Worm (Caenorhabditis elegans): ENCODE measurements around the gene rnf-5.

The rnf-5 gene

ce11 chrIII:4170903-4171377 is 4.3 kb upstream of the rnf-5 start, which contains the start of the genes rnf-121 and C16C10.4 (continued):
- TF ChIP-seq elt-3 (tag; optimal IDR thresholded peaks at IDR 0.05) (no peak), egl-27 (tag; optimal IDR thresholded peaks at IDR 0.05) (peak; percentile 23), lin-39 (tag; optimal IDR thresholded peaks at IDR 0.05) (no peak), fos-1 (tag; optimal IDR thresholded peaks at IDR 0.05) (peak; percentile 1), sem-4 (tag; optimal IDR thresholded peaks at IDR 0.05) (peak; percentile 45), ztf-11 (tag; optimal IDR thresholded peaks at IDR 0.05) (peak; percentile 16), nhr-77 (tag; optimal IDR thresholded peaks at IDR 0.05) (no peak), ceh-16 (tag; optimal IDR thresholded peaks at IDR 0.05) (no peak), ama-1 (optimal IDR thresholded peaks at IDR 0.05) (no peak), blmp-1 (tag; optimal IDR thresholded peaks at IDR 0.05; ENCODE audit: insufficient read depth) (no peak), ZK546.5 (tag; optimal IDR thresholded peaks at IDR 0.05) (no peak), mbf-1 (tag; optimal IDR thresholded peaks at IDR 0.05) (no peak), unc-62 (GFP tag; optimal IDR thresholded peaks at IDR 0.05) (no peak)

- TF ChIP-seq C34F6.9 (tag; optimal IDR thresholded peaks at IDR 0.05) (no peak), nhr-25 (tag; optimal IDR thresholded peaks at IDR 0.05) (no peak), ztf-1 (GFP tag; conservative IDR thresholded peaks at IDR 0.05) (no peak), ztf-4 (tag; optimal IDR thresholded peaks at IDR 0.05) (no peak), peb-1 (tag; optimal IDR thresholded peaks at IDR 0.05) (no peak), egl-27 (tag; optimal IDR thresholded peaks at IDR 0.05) (no peak), nhr-237 (tag; optimal IDR thresholded peaks at IDR 0.05) (no peak), gmeb-1 (tag; optimal IDR thresholded peaks at IDR 0.05) (no peak), ceh-82 (tag; optimal IDR thresholded peaks at IDR 0.05) (no peak), nhr-11 (tag; optimal IDR thresholded peaks at IDR 0.05) (no peak), skn-1 (tag; optimal IDR thresholded peaks at IDR 0.05) (no peak), fos-1 (tag; optimal IDR thresholded peaks at IDR 0.05) (no peak), nhr-77 (tag; optimal IDR thresholded peaks at IDR 0.05) (no peak), sma-9 (GFP tag; optimal IDR thresholded peaks at IDR 0.05) (no peak), sma-9 (tag; optimal IDR thresholded peaks at IDR 0.05) (no peak), R02D3.7 (tag; optimal IDR thresholded peaks at IDR 0.05) (no peak), elt-3 (tag; optimal IDR thresholded peaks at IDR 0.05) (no peak), snpc-4 (tag; optimal IDR thresholded peaks at IDR 0.05) (no peak), nhr-10 (tag; optimal IDR thresholded peaks at IDR 0.05) (no peak), Y55F3AM.14 (GFP tag; optimal IDR thresholded peaks at IDR 0.05) (no peak)
Observed at ce11 chrIII:4168665-4169064, 2.0 kb upstream of the rnf-5 start, which contains the start of gene ccdc-55. Gene ccdc-55, minus strand, starts transcription at chrIII:4168765.

ce11 chrIII:4164071-4164470 is 2.6 kb downstream of the rnf-5 start, which contains the start of gene C16C10.8:
Gene C16C10.8, minus strand, starts transcription at chrIII:4164171.
- TF ChIP-seq nhr-77 (tag; optimal IDR thresholded peaks at IDR 0.05): no peak
- TF ChIP-seq nhr-25 (tag; optimal IDR thresholded peaks at IDR 0.05): no peak
- TF ChIP-seq gmeb-1 (tag; optimal IDR thresholded peaks at IDR 0.05): no peak
- no peak for TF ChIP-seq nhr-21 (tag; optimal IDR thresholded peaks at IDR 0.05)
- no peak for TF ChIP-seq crh-2 (tag; optimal IDR thresholded peaks at IDR 0.05)
- no peak for TF ChIP-seq snpc-4 (tag; optimal IDR thresholded peaks at IDR 0.05)
- TF ChIP-seq ztf-1 (GFP tag; conservative IDR thresholded peaks at IDR 0.05): no peak
- no peak for TF ChIP-seq nhr-237 (tag; optimal IDR thresholded peaks at IDR 0.05)
- no peak for TF ChIP-seq nhr-129 (tag; optimal IDR thresholded peaks at IDR 0.05)
- TF ChIP-seq zag-1 (tag; optimal IDR thresholded peaks at IDR 0.05): no peak
- TF ChIP-seq nhr-11 (tag; optimal IDR thresholded peaks at IDR 0.05): no peak
- TF ChIP-seq egl-27 (tag; optimal IDR thresholded peaks at IDR 0.05): no peak
- TF ChIP-seq nhr-6 (tag; optimal IDR thresholded peaks at IDR 0.05): no peak
- TF ChIP-seq aly-2 (tag; optimal IDR thresholded peaks at IDR 0.05): no peak
- TF ChIP-seq mdl-1 (tag; optimal IDR thresholded peaks at IDR 0.05): no peak
- TF ChIP-seq F13H6.1 (tag; optimal IDR thresholded peaks at IDR 0.05): no peak
- no peak for TF ChIP-seq alr-1 (tag; optimal IDR thresholded peaks at IDR 0.05)
- no peak for TF ChIP-seq ztf-4 (tag; optimal IDR thresholded peaks at IDR 0.05)
- no peak for TF ChIP-seq nhr-10 (tag; optimal IDR thresholded peaks at IDR 0.05)
- TF ChIP-seq unc-39 (tag; optimal IDR thresholded peaks at IDR 0.05): no peak

- TF ChIP-seq nhr-237 (tag; optimal IDR thresholded peaks at IDR 0.05) (no peak), nhr-11 (tag; optimal IDR thresholded peaks at IDR 0.05) (no peak), elt-3 (tag; optimal IDR thresholded peaks at IDR 0.05) (no peak), nhr-129 (tag; optimal IDR thresholded peaks at IDR 0.05) (no peak), R02D3.7 (tag; optimal IDR thresholded peaks at IDR 0.05) (no peak), lsy-2 (tag; optimal IDR thresholded peaks at IDR 0.05) (no peak), nhr-77 (tag; optimal IDR thresholded peaks at IDR 0.05) (no peak), unc-55 (GFP tag; optimal IDR thresholded peaks at IDR 0.05) (no peak), elt-1 (tag; optimal IDR thresholded peaks at IDR 0.05) (no peak)
Observed at ce11 chrIII:4160937-4161336, 5.7 kb downstream of the rnf-5 start, which contains the start of gene C01G12.16. Gene C01G12.16, plus strand, starts transcription at chrIII:4161237.
